Fruit fly (Drosophila melanogaster) Kc167 (cell line): ENCODE results near the gene Set8.

Experiments used
- Myc ChIP-seq: fragments of >200 bp; optimal IDR thresholded peaks from 2 replicates; lab custom pipeline; 2017; ENCODE audit warnings: missing external identifiers
- Sin3A ChIP-seq: fragments of >200 bp; optimal IDR thresholded peaks from 2 replicates; lab custom pipeline; 2018; ENCODE audit warnings: missing external identifiers
- h ChIP-seq: fragments of >200 bp; optimal IDR thresholded peaks from 3 replicates; lab custom pipeline; 2018; ENCODE audit warnings: missing external identifiers
- insv ChIP-seq: fragments of >200 bp; optimal IDR thresholded peaks from 3 replicates; lab custom pipeline; 2018; ENCODE audit warnings: missing external identifiers
- psq ChIP-seq: fragments of >200 bp; optimal IDR thresholded peaks from 2 replicates; lab custom pipeline; 2017; ENCODE audit warnings: missing external identifiers
- ttk ChIP-seq: sonication (Bioruptor generic); optimal IDR thresholded peaks from 2 replicates; lab custom pipeline; 2017; ENCODE audit warnings: missing external identifiers

- TF ChIP-seq insv (lab: Kevin White, UChicago) (no peak), ttk (lab: Kevin White, UChicago) (no peak), h (lab: Kevin White, UChicago) (no peak), Myc (lab: Kevin White, UChicago) (no peak), psq (lab: Kevin White, UChicago) (no peak), Sin3A (lab: Kevin White, UChicago) (no peak)
Measured at dm6 chr3R:14331474-14331873, 15.6 kb downstream of the Set8 start.
